Worm (Caenorhabditis elegans) whole organism, L4 larva: ENCODE data around the gene srt-13.
A peak's percentile ranks its signal among the peaks of the same experiment; 100 is the strongest.

Experiments used
- F10B5.3 ChIP-seq: sonication (generic microtip); optimal IDR thresholded peaks from 2 replicates; lab custom pipeline; 2016; ENCODE audit warnings: mild to moderate bottlenecking, missing genetic modification characterization, missing compliant biosample characterization
- Y105C5A.15 ChIP-seq: fragments of 200-800 bp; sonication (Bioruptor generic); IDR thresholded peaks from 2 replicates; pipeline ENCODE4 v1.3.6; 2022; ENCODE audit warnings: missing genetic modification characterization, missing compliant biosample characterization
- Y48G9A.11 ChIP-seq: fragments of 200-800 bp; sonication (Bioruptor generic); IDR thresholded peaks from 2 replicates; pipeline ENCODE4 v1.3.6; 2022; ENCODE audit warnings: missing genetic modification reagents, missing genetic modification characterization, missing compliant biosample characterization
- aha-1 ChIP-seq: fragments of 150-350 bp; peaks from one replicate; lab custom pipeline; 2014; ENCODE audit warnings: missing biosample characterization, missing genetic modification characterization
- ceh-20 ChIP-seq: fragments of 200-800 bp; sonication (Bioruptor generic); IDR thresholded peaks from 2 replicates; pipeline ENCODE4 v1.3.6; 2022; ENCODE audit warnings: missing genetic modification reagents, missing genetic modification characterization, missing compliant biosample characterization
- ceh-28 ChIP-seq: fragments of 150-350 bp; optimal IDR thresholded peaks from 2 replicates; lab custom pipeline; 2014; ENCODE audit warnings: missing biosample characterization, missing genetic modification reagents, missing genetic modification characterization
- ceh-44 ChIP-seq: fragments of 200-800 bp; sonication (Bioruptor generic); IDR thresholded peaks from 2 replicates; pipeline ENCODE4 v1.3.6; 2022; ENCODE audit warnings: missing genetic modification reagents, missing genetic modification characterization, missing compliant biosample characterization
- daf-12 ChIP-seq: fragments of 150-350 bp; optimal IDR thresholded peaks from 2 replicates; lab custom pipeline; 2014; ENCODE audit warnings: missing biosample characterization, missing genetic modification reagents, missing genetic modification characterization
- daf-8 ChIP-seq: fragments of 200-800 bp; sonication (Bioruptor generic); IDR thresholded peaks from 2 replicates; pipeline ENCODE4 v1.3.6; 2022; ENCODE audit warnings: missing genetic modification characterization, missing compliant biosample characterization
- dmd-6 ChIP-seq: fragments of 200-800 bp; sonication (Bioruptor generic); IDR thresholded peaks from 2 replicates; pipeline ENCODE4 v1.3.6; 2022; ENCODE audit warnings: missing genetic modification reagents, missing genetic modification characterization, missing compliant biosample characterization
- dmd-8 ChIP-seq: fragments of 200-800 bp; sonication (Bioruptor generic); IDR thresholded peaks from 2 replicates; pipeline ENCODE4 v1.3.6; 2022; ENCODE audit warnings: missing genetic modification characterization, missing compliant biosample characterization
- dmd-9 ChIP-seq: fragments of 200-800 bp; sonication (Bioruptor generic); IDR thresholded peaks from 2 replicates; pipeline ENCODE4 v1.3.6; 2022; ENCODE audit warnings: missing genetic modification reagents, missing genetic modification characterization, missing compliant biosample characterization
- jun-1 ChIP-seq: fragments of 150-350 bp; optimal IDR thresholded peaks from 2 replicates; lab custom pipeline; 2014; ENCODE audit warnings: missing biosample characterization, missing genetic modification reagents, missing genetic modification characterization
- lim-7 ChIP-seq: fragments of 200-800 bp; sonication (Bioruptor generic); IDR thresholded peaks from 2 replicates; pipeline ENCODE4 v1.3.6; 2022; ENCODE audit warnings: missing genetic modification characterization, missing compliant biosample characterization
- lin-38 ChIP-seq: fragments of 200-800 bp; sonication (Bioruptor generic); IDR thresholded peaks from 2 replicates; pipeline ENCODE4 v1.3.6; 2022; ENCODE audit warnings: missing genetic modification reagents, missing genetic modification characterization, missing compliant biosample characterization
- lsy-2 ChIP-seq, 2 experiments: fragments of 150-350 bp in 1 of 2; sonication (generic microtip) in 1 of 2; optimal IDR thresholded peaks; 2 replicates each; lab custom pipeline; 2014 to 2017; ENCODE audit warnings: missing biosample characterization in 2 of 2, missing genetic modification characterization in 2 of 2
- mxl-3 ChIP-seq: fragments of 200-800 bp; sonication (Bioruptor generic); optimal IDR thresholded peaks from 2 replicates; lab custom pipeline; 2018; ENCODE audit warnings: mild to moderate bottlenecking, missing genetic modification characterization, missing compliant biosample characterization
- nhr-237 ChIP-seq: sonication (generic microtip); optimal IDR thresholded peaks from 2 replicates; lab custom pipeline; 2017; ENCODE audit warnings: missing biosample characterization, missing genetic modification characterization
- nhr-41 ChIP-seq: fragments of 200-800 bp; sonication (Bioruptor generic); IDR thresholded peaks from 2 replicates; pipeline ENCODE4 v1.3.6; 2022; ENCODE audit warnings: missing genetic modification reagents, missing genetic modification characterization, missing compliant biosample characterization
- nhr-42 ChIP-seq: fragments of 200-800 bp; sonication (Bioruptor generic); IDR thresholded peaks from 2 replicates; pipeline ENCODE4 v1.3.6; 2022; ENCODE audit warnings: missing genetic modification characterization, missing compliant biosample characterization
- nhr-6 ChIP-seq: fragments of 150-350 bp; optimal IDR thresholded peaks from 2 replicates; lab custom pipeline; 2014; ENCODE audit warnings: missing biosample characterization, missing genetic modification characterization
- unc-39 ChIP-seq: sonication (generic microtip); optimal IDR thresholded peaks from 2 replicates; lab custom pipeline; 2017; ENCODE audit warnings: missing biosample characterization, missing genetic modification characterization
- unc-62 ChIP-seq, 3 experiments: fragments of 150-350 bp in 1 of 3; sonication (generic microtip); optimal IDR thresholded peaks in 2 of 3; peaks in 1 of 3; 1 replicate in 1 of 3; 2 replicates in 2 of 3; lab custom pipeline; 2014 to 2017; ENCODE audit warnings: missing biosample characterization in 3 of 3, missing genetic modification characterization in 3 of 3, missing genetic modification reagents in 3 of 3, missing genotype in 1 of 3
- vab-7 ChIP-seq: fragments of 200-800 bp; sonication (Bioruptor generic); IDR thresholded peaks from 2 replicates; pipeline ENCODE4 v1.3.6; 2022; ENCODE audit warnings: missing genetic modification reagents, missing genetic modification characterization, missing compliant biosample characterization

Gene srt-13

DNA sequence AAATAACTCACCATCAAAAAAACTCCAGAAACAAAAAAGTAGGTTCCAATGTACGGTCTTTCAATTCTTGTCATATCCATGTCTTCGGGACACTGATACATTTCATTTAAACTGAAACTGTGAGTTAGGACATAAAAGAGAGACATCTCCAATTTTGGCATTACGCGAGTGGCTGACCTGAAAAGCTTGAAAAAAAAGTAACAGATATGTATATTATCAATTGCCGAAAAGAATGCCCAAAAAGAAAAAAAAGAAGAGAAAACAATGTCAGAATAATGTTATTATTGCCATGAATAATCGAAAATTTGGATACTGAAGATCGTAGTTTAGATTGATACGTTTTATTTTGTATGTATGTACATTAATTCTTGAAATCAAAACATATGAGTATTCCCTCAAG lies 6.5 kb upstream of the srt-13 start, which contains the start of gene srt-14:
srt-14 (minus strand) TSS at position 101 of the 400 bp plus-strand sequence.
- TF ChIP-seq ceh-20 (no peak), Y48G9A.11 (GFP tag; lab: Robert Waterston, UW) (no peak)

DNA sequence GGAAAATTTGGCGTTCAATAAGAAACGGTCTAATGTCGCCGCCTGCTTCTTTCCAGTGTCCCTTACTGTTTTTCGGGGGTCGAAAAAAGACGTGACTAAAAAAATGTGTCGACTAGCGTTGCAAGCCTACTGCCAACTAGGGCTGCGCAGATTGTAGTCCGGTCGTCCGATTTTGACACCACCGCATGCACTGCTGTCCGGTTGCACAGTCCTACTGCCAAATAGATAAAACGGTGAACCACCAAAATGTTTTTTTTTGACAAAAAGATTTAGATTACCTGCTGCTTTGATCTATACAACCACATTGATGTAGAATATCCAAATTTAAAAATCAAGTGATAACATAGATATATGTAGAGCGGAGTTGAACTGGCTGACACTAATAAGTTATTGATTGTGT lies 1.6 kb downstream of the srt-13 start:
- TF ChIP-seq jun-1 (tag; lab: Kevin White, UChicago) (no peak), daf-8 (GFP tag; lab: Robert Waterston, UW) (no peak), unc-39 (tag; lab: Kevin White, UChicago) (no peak), dmd-6 (GFP tag; lab: Robert Waterston, UW) (no peak), nhr-42 (GFP tag; lab: Robert Waterston, UW) (no peak)

DNA sequence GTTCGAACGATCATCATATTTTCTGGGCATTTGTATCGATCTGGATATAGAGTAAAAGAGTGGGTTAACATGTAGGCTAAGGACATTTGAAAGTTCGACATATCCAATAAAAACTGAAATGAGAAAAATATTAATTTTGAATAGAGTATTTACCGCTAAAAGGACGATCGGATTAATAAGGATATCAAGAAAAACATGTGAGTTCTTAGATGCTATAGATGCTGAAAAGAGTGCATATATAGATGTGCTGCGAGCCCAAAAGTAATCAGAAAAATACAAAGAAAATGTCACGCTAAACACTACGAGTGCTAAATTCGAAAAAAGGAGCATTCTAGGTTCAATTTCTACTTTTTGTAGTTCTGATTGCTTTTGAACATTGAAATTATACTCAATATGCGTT lies 7.5 kb downstream of the srt-13 start, which contains the start of gene srt-12:
srt-12 (minus strand) TSS at position 101 of the 400 bp plus-strand sequence.
- no peak for TF ChIP-seq dmd-8 (GFP tag; lab: Robert Waterston, UW)
- TF ChIP-seq nhr-41 = no peak

DNA sequence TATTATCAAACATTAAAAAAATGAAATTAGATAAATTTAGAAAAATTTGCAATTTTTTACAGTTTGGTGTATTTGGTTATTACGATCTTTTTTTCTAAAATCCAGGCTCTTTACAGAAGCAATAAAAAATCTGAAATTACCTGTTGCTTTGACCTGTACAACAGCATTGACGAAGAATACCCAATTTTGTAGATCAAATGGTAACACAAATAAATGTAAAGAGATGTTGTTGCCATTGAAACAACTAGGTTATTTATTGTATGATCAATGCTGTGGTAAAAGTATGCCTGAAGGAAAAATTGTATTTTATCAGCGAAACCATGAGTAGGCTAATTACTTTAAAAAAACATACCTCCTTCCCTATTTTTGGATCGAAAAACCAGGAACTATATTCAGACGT lies 8.4 kb downstream of the srt-13 start:
- no peak for TF ChIP-seq lim-7 (GFP tag; lab: Robert Waterston, UW)
- TF ChIP-seq unc-62 (GFP tag; optimal IDR thresholded peaks at IDR 0.05 in 1 of 2; lab: Kevin White, UChicago) = peak in 1 of 2 experiments; percentile 91
- TF ChIP-seq unc-62 (tag; optimal IDR thresholded peaks at IDR 0.05; lab: Kevin White, UChicago) = no peak

DNA sequence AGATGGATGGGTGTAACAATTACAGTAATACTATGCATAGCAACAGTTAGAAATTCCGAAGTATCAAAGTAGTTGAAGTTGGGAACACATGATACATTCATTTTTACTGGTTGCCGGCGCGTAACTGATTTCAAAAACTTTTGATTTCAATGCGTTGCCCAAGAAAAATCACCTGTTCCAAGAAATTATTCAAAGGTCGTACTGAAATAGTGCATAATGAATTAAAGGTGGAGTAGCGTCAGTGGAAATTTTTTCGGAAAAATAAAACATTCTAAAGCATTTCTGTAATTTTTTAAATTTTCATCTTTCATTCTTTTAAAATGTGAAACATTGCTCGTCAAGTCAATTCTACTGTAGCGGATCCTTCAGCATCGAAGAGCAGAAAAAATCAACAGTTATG lies 9.7 kb downstream of the srt-13 start, which contains the start of gene srh-204:
srh-204 (minus strand) TSS at position 101 of the 400 bp plus-strand sequence.
- TF ChIP-seq daf-12 (no peak), aha-1 (tag; lab: Kevin White, UChicago) (peak; percentile 86)

DNA sequence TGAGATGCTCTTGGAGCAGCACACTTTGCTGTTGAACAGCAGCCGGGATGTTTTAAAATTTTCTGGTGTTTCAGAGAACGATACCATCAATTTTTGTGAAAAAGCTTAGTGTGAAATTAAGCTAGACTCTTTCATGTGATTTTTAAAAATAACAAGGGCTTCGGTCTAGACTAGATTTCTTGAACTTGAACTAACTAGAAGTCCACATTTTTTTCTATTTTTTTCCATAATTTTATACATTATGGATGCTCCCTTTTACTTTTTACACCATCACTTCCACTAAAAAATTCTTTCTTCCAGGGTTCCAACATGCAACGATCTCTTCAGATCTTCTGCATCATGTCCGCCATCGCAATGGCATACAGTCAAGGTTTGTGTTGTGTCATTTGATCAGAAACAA lies 13.8 kb downstream of the srt-13 start, which contains the start of gene nlp-13:
nlp-13 (plus strand) TSS at position 301 of the 400 bp plus-strand sequence.
- TF ChIP-seq ceh-44 (GFP tag; lab: Robert Waterston, UW) = no peak

DNA sequence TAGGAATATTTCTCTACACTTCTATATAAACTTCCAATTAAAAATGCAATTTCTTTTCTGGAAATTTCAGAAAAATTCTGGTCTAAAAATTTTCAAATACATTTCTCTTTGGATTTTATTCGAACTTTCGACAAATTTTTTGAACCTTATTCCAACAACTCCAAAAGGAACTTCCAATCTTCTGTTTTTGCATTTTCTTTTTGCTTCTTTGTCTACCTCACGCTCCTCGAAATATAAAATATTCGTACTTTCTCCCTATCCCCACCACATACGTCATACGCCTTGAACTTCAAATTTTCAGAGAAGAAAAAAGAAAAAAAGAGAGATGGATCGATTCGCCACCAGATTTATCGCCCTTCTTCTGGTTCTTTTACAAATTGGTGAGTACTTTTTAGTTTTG lies 30.6 kb downstream of the srt-13 start, which contains the start of gene nlp-9:
nlp-9 (plus strand) TSS at position 301 of the 400 bp plus-strand sequence.
- no peak for TF ChIP-seq nhr-237 (tag; lab: Kevin White, UChicago)
- no peak for TF ChIP-seq dmd-9 (GFP tag; lab: Robert Waterston, UW)
- TF ChIP-seq nhr-41 = no peak
- peak; percentile 13 for TF ChIP-seq aha-1 (tag; lab: Kevin White, UChicago)

DNA sequence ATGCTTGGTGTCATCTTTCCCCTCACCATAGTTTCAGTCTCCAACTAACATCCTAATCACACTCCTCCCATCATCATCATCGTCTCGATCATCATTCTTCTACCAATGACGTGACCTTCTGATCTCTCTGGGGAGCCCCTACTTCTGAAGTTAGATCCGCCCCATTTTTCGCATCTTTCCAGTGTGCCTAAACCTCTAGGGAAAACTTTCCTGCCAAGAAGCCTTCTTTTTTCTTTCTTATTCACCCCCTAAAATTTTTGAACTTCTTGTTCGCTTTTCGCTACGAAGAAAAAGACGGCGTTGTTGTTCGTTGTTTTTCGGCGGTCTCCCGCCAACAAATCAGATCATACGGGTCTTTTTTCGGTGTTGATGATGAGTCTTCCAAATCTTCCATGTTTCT lies 31.7 kb downstream of the srt-13 start:
- TF ChIP-seq ceh-20 = 0 out of 2 replicates have a peak, but pooled peaks have one; percentile 22
- TF ChIP-seq lsy-2 (tag; optimal IDR thresholded peaks at IDR 0.05; lab: Kevin White, UChicago) = peak in 1 of 2 experiments; percentile 7
- peak; percentile 92 for TF ChIP-seq aha-1 (tag; lab: Kevin White, UChicago)
- no peak for TF ChIP-seq lin-38 (GFP tag; lab: Robert Waterston, UW)
- TF ChIP-seq vab-7 (GFP tag; lab: Robert Waterston, UW) = peak; percentile 38; the same call in 1 of the 2 replicates
- no peak for TF ChIP-seq F10B5.3 (tag; lab: Kevin White, UChicago)

DNA sequence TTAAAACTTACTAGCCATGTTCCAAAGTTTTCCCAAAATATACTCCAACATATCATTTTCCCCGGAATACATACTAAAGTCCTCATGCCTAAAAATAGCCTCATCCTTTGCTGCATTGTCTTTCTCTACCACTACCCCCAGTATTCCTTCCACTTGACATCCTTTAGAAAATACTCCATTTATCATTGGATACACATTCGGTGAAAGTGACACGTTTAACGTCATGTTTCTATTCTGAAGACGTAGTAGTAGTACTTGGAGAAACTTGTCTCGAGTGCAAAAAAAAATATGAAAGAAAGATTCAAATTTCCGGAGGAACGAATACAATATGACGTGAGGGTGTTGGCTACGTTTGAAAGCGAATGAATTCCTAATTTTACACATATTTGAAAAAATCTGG lies 33.0 kb downstream of the srt-13 start:
- TF ChIP-seq dmd-6 (GFP tag; lab: Robert Waterston, UW) = no peak
- TF ChIP-seq unc-62 (GFP tag; optimal IDR thresholded peaks at IDR 0.05 in 1 of 2; lab: Kevin White, UChicago) = peak in 1 of 2 experiments; percentile 90
- no peak for TF ChIP-seq unc-62 (tag; optimal IDR thresholded peaks at IDR 0.05; lab: Kevin White, UChicago)
- no peak for TF ChIP-seq ceh-28 (tag; lab: Kevin White, UChicago)
- TF ChIP-seq nhr-6 (tag; lab: Kevin White, UChicago) = no peak
- TF ChIP-seq mxl-3 (GFP tag; lab: Kevin White, UChicago) = no peak
- no peak for TF ChIP-seq Y105C5A.15 (GFP tag; lab: Robert Waterston, UW)
- TF ChIP-seq, all 104 proteins: peak for 1
